Fruit fly (Drosophila melanogaster) whole organism, embryonic: Measurements from ENCODE around the gene Hsp70Bc.

ENCODE experiments used
- Ada2b ChIP-seq: fragments of 200-800 bp; sonication (Bioruptor generic); IDR thresholded peaks from 2 replicates; pipeline ENCODE4 v1.3.6; 2022; ENCODE audit warnings: missing biosample characterization, missing genetic modification characterization
- Atf-2 ChIP-seq: fragments of 200-800 bp; sonication (Bioruptor generic); optimal IDR thresholded peaks from 2 replicates; lab custom pipeline; 2016; ENCODE audit warnings: missing biosample characterization, missing genetic modification characterization
- CG1024 ChIP-seq: fragments of 200-800 bp; sonication (Bioruptor generic); IDR thresholded peaks from 2 replicates; pipeline ENCODE4 v1.3.6; 2022; ENCODE audit warnings: missing biosample characterization, missing genetic modification characterization
- CG10267 ChIP-seq: fragments of 200-800 bp; sonication (Bioruptor generic); optimal IDR thresholded peaks from 2 replicates; lab custom pipeline; 2018; ENCODE audit warnings: missing biosample characterization, mild to moderate bottlenecking, missing genetic modification characterization, moderate library complexity
- CG10321 ChIP-seq: fragments of 200-800 bp; sonication (Bioruptor generic); IDR thresholded peaks from 2 replicates; pipeline ENCODE4 v1.3.6; 2022; ENCODE audit warnings: missing biosample characterization, missing genetic modification characterization
- CG10959 ChIP-seq: fragments of 200-800 bp; sonication (Bioruptor generic); IDR thresholded peaks from 2 replicates; pipeline ENCODE4 v1.3.6; 2022; ENCODE audit warnings: missing biosample characterization, missing genetic modification characterization
- CG1603 ChIP-seq: fragments of 200-800 bp; sonication (Bioruptor generic); optimal IDR thresholded peaks from 2 replicates; lab custom pipeline; 2019; ENCODE audit warnings: missing biosample characterization, mild to moderate bottlenecking, missing genetic modification characterization, moderate library complexity
- CG18764 ChIP-seq: fragments of 200-800 bp; sonication (Bioruptor generic); optimal IDR thresholded peaks from 3 replicates; lab custom pipeline; 2016; ENCODE audit warnings: missing biosample characterization, missing genetic modification characterization
- CG2875 ChIP-seq: fragments of 200-800 bp; sonication (Bioruptor generic); optimal IDR thresholded peaks from 2 replicates; lab custom pipeline; 2017; ENCODE audit warnings: missing biosample characterization, mild to moderate bottlenecking, missing genetic modification characterization, missing genetic modification reagents
- CG3726 ChIP-seq: fragments of 200-800 bp; sonication (Bioruptor generic); IDR thresholded peaks from 3 replicates; pipeline ENCODE4, ENCODE4 v1.3.6; 2022; ENCODE audit warnings: missing biosample characterization, missing genetic modification characterization
- CG3995 ChIP-seq: fragments of 200-800 bp; sonication (Bioruptor generic); optimal IDR thresholded peaks from 3 replicates; lab custom pipeline; 2016; ENCODE audit warnings: missing biosample characterization, missing genetic modification characterization
- CG6765 ChIP-seq: fragments of 200-800 bp; sonication (Bioruptor generic); optimal IDR thresholded peaks from 3 replicates; lab custom pipeline; 2017; ENCODE audit warnings: missing biosample characterization, mild to moderate bottlenecking, missing genetic modification characterization
- CG6813 ChIP-seq: fragments of 200-800 bp; sonication (Bioruptor generic); optimal IDR thresholded peaks from 2 replicates; lab custom pipeline; 2017; ENCODE audit warnings: missing biosample characterization, missing genetic modification characterization, mild to moderate bottlenecking, moderate library complexity, missing genetic modification reagents
- CG7372 ChIP-seq: fragments of 200-800 bp; sonication (Bioruptor generic); IDR thresholded peaks from 2 replicates; pipeline ENCODE4 v1.3.6; 2022; ENCODE audit warnings: missing biosample characterization, missing genetic modification characterization
- CG7839 ChIP-seq: fragments of 200-800 bp; sonication (Bioruptor generic); optimal IDR thresholded peaks from 3 replicates; lab custom pipeline; 2018; ENCODE audit warnings: missing biosample characterization, mild to moderate bottlenecking, missing genetic modification characterization, moderate library complexity
- CG7963 ChIP-seq: fragments of 200-800 bp; sonication (Bioruptor generic); IDR thresholded peaks from 3 replicates; pipeline ENCODE4 v1.3.6; 2022; ENCODE audit warnings: missing biosample characterization, missing genetic modification characterization; ENCODE audit not compliant: partially characterized antibody
- CG9876 ChIP-seq: fragments of 200-800 bp; sonication (Bioruptor generic); optimal IDR thresholded peaks from 2 replicates; lab custom pipeline; 2016; ENCODE audit warnings: missing biosample characterization, missing genetic modification characterization
- CkIIα-i1 ChIP-seq: fragments of 200-800 bp; sonication (Bioruptor generic); IDR thresholded peaks from 2 replicates; pipeline ENCODE4 v1.3.6; 2022; ENCODE audit warnings: missing biosample characterization, missing genetic modification characterization
- Dad ChIP-seq: fragments of 200-800 bp; sonication (Bioruptor generic); optimal IDR thresholded peaks from 3 replicates; lab custom pipeline; 2016; ENCODE audit warnings: missing biosample characterization, missing genetic modification characterization
- Dfd ChIP-seq, 2 experiments: fragments of >200 bp; optimal IDR thresholded peaks; 2 replicates each; lab custom pipeline; 2017; ENCODE audit warnings: missing biosample characterization in 2 of 2, missing genetic modification characterization in 2 of 2
- Doc2 ChIP-seq: fragments of 200-800 bp; sonication (Bioruptor generic); IDR thresholded peaks from 2 replicates; pipeline ENCODE4 v1.3.6; 2022; ENCODE audit warnings: missing biosample characterization, missing genetic modification characterization
- E2f1 ChIP-seq: fragments of 200-800 bp; sonication (Bioruptor generic); IDR thresholded peaks from 2 replicates; pipeline ENCODE4 v1.3.6; 2022; ENCODE audit warnings: missing biosample characterization, missing genetic modification characterization
- ERR ChIP-seq: fragments of 200-800 bp; sonication (Bioruptor generic); optimal IDR thresholded peaks from 2 replicates; lab custom pipeline; 2016; ENCODE audit warnings: missing biosample characterization, missing genetic modification characterization
- Elba2 ChIP-seq: fragments of 200-800 bp; sonication (Bioruptor generic); optimal IDR thresholded peaks from 3 replicates; lab custom pipeline; 2016; ENCODE audit warnings: missing biosample characterization, missing genetic modification characterization
- GATAe ChIP-seq: fragments of 200-800 bp; sonication (Bioruptor generic); conservative IDR thresholded peaks from 2 replicates; pipeline ENCODE4 v1.3.6; 2022; ENCODE audit warnings: missing biosample characterization, missing genetic modification characterization
- Gug ChIP-seq: fragments of 200-800 bp; sonication (Bioruptor generic); IDR thresholded peaks from 4 replicates; pipeline ENCODE4 v1.3.6; 2022; ENCODE audit warnings: missing biosample characterization, missing genetic modification characterization
- Lhr ChIP-seq: fragments of 200-800 bp; sonication (Bioruptor generic); optimal IDR thresholded peaks from 3 replicates; lab custom pipeline; 2017; ENCODE audit warnings: mild to moderate bottlenecking, missing biosample characterization, missing genetic modification reagents, missing genetic modification characterization
- NC2β ChIP-seq: fragments of 200-800 bp; sonication (Bioruptor generic); optimal IDR thresholded peaks from 2 replicates; lab custom pipeline; 2016; ENCODE audit warnings: missing biosample characterization, missing genetic modification characterization
- NK7.1 ChIP-seq: fragments of 200-800 bp; sonication (Bioruptor generic); optimal IDR thresholded peaks from 3 replicates; lab custom pipeline; 2016; ENCODE audit warnings: missing biosample characterization, missing genetic modification characterization
- Xrp1 ChIP-seq: fragments of 200-800 bp; sonication (Bioruptor generic); IDR thresholded peaks from 2 replicates; pipeline ENCODE4 v1.3.6; 2022; ENCODE audit warnings: missing biosample characterization, missing genetic modification characterization
- ara ChIP-seq: fragments of 200-800 bp; sonication (Bioruptor generic); IDR thresholded peaks from 2 replicates; pipeline ENCODE4 v1.3.6; 2022; ENCODE audit warnings: missing biosample characterization, missing genetic modification characterization
- bbx ChIP-seq: fragments of 200-800 bp; sonication (Bioruptor generic); IDR thresholded peaks from 2 replicates; pipeline ENCODE4 v1.3.6; 2022; ENCODE audit warnings: missing biosample characterization, missing genetic modification characterization; ENCODE audit not compliant: partially characterized antibody
- bsh ChIP-seq, 2 experiments: fragments of 200-800 bp; sonication (Bioruptor generic); optimal IDR thresholded peaks; 2 replicates each; lab custom pipeline; 2017 to 2018; ENCODE audit warnings: mild to moderate bottlenecking in 2 of 2, missing biosample characterization in 2 of 2, missing genetic modification characterization in 2 of 2, moderate library complexity in 1 of 2
- chm ChIP-seq: fragments of 200-800 bp; sonication (Bioruptor generic); IDR thresholded peaks from 2 replicates; pipeline ENCODE4 v1.3.6; 2022; ENCODE audit warnings: missing biosample characterization, missing genetic modification characterization
- danr ChIP-seq: fragments of 200-800 bp; sonication (Bioruptor generic); IDR thresholded peaks from 2 replicates; pipeline ENCODE4 v1.3.6; 2022; ENCODE audit warnings: missing biosample characterization, missing genetic modification characterization
- dati ChIP-seq: fragments of 200-800 bp; sonication (Bioruptor generic); IDR thresholded peaks from 2 replicates; pipeline ENCODE4 v1.3.6; 2022; ENCODE audit warnings: missing biosample characterization, missing genetic modification characterization
- dmrt99B ChIP-seq: fragments of 200-800 bp; sonication (Bioruptor generic); optimal IDR thresholded peaks from 2 replicates; lab custom pipeline; 2018; ENCODE audit warnings: missing biosample characterization, mild to moderate bottlenecking, missing genetic modification characterization, moderate library complexity
- gfzf ChIP-seq: fragments of 200-800 bp; sonication (Bioruptor generic); optimal IDR thresholded peaks from 2 replicates; lab custom pipeline; 2016; ENCODE audit warnings: missing biosample characterization, mild to moderate bottlenecking, missing genetic modification characterization, moderate library complexity
- hth ChIP-seq: fragments of >200 bp; optimal IDR thresholded peaks from 2 replicates; lab custom pipeline; 2017; ENCODE audit warnings: inconsistent platforms
- ind ChIP-seq: fragments of 200-800 bp; sonication (Bioruptor generic); optimal IDR thresholded peaks from 3 replicates; lab custom pipeline; 2016; ENCODE audit warnings: missing biosample characterization, missing genetic modification characterization
- kay ChIP-seq: fragments of 200-800 bp; sonication (Bioruptor generic); optimal IDR thresholded peaks from 2 replicates; lab custom pipeline; 2016; ENCODE audit warnings: missing biosample characterization, missing genetic modification characterization
- luna ChIP-seq: fragments of 200-800 bp; sonication (Bioruptor generic); optimal IDR thresholded peaks from 2 replicates; lab custom pipeline; 2016; ENCODE audit warnings: missing biosample characterization, missing genetic modification characterization
- oc ChIP-seq: fragments of 200-800 bp; sonication (Bioruptor generic); optimal IDR thresholded peaks from 2 replicates; lab custom pipeline; 2018; ENCODE audit warnings: missing biosample characterization, mild to moderate bottlenecking, missing genetic modification characterization, moderate library complexity
- pum ChIP-seq: fragments of 200-800 bp; sonication (Bioruptor generic); optimal IDR thresholded peaks from 2 replicates; lab custom pipeline; 2016; ENCODE audit warnings: missing biosample characterization, missing genetic modification characterization
- sd ChIP-seq: fragments of 200-800 bp; sonication (Bioruptor generic); optimal IDR thresholded peaks from 3 replicates; lab custom pipeline; 2018; ENCODE audit warnings: missing biosample characterization, mild to moderate bottlenecking, missing genetic modification characterization, moderate library complexity
- slou ChIP-seq: fragments of 200-800 bp; sonication (Bioruptor generic); optimal IDR thresholded peaks from 3 replicates; lab custom pipeline; 2016; ENCODE audit warnings: missing biosample characterization, missing genetic modification characterization
- stc ChIP-seq: fragments of 200-800 bp; sonication (Bioruptor generic); IDR thresholded peaks from 2 replicates; pipeline ENCODE4 v1.3.6; 2022; ENCODE audit warnings: missing biosample characterization, missing genetic modification characterization
- sug ChIP-seq: fragments of 200-800 bp; optimal IDR thresholded peaks from 2 replicates; lab custom pipeline; 2019; ENCODE audit warnings: missing biosample characterization, mild to moderate bottlenecking, missing genetic modification characterization, moderate library complexity
- tio ChIP-seq: fragments of 200-800 bp; sonication (Bioruptor generic); optimal IDR thresholded peaks from 2 replicates; lab custom pipeline; 2017; ENCODE audit warnings: missing biosample characterization, missing genetic modification characterization, inconsistent platforms
- toy ChIP-seq: fragments of 200-800 bp; sonication (Bioruptor generic); IDR thresholded peaks from 2 replicates; pipeline ENCODE4 v1.3.6; 2022; ENCODE audit warnings: missing biosample characterization, missing genetic modification characterization
- trh ChIP-seq: fragments of 200-800 bp; sonication (Bioruptor generic); optimal IDR thresholded peaks from 2 replicates; lab custom pipeline; 2016; ENCODE audit warnings: missing biosample characterization, missing genetic modification characterization
- zfh2 ChIP-seq: fragments of 200-800 bp; sonication (Bioruptor generic); optimal IDR thresholded peaks from 2 replicates; lab custom pipeline; 2016; ENCODE audit warnings: missing biosample characterization, missing genetic modification characterization

Hsp70Bc gene

dm6 chr3R:12459879-12460522 is 48.9 kb upstream of the Hsp70Bc start, which contains the start of the genes CG5961 and Polr3C (continued):
- no peak for TF ChIP-seq CG7963 (GFP tag; lab: Robert Waterston, UW)
- TF ChIP-seq CG1024 (GFP tag; lab: Robert Waterston, UW): no peak
- no peak for TF ChIP-seq Xrp1 (GFP tag; lab: Robert Waterston, UW)
- no peak for TF ChIP-seq toy
- no peak for TF ChIP-seq Ada2b
- no peak for TF ChIP-seq CG1603
- no peak for TF ChIP-seq E2f1 (GFP tag; lab: Robert Waterston, UW)
- TF ChIP-seq sug (tag; lab: Kevin White, UChicago): peak; percentile 6
- no peak for TF ChIP-seq dmrt99B (tag; lab: Kevin White, UChicago)
- TF ChIP-seq CG10267 (tag; lab: Kevin White, UChicago): peak; percentile 45
- TF ChIP-seq CG3995 (GFP tag; lab: Kevin White, UChicago): no peak
- TF ChIP-seq CG7839 (tag; lab: Kevin White, UChicago): no peak
- TF ChIP-seq danr (GFP tag; lab: Robert Waterston, UW): no peak
- TF ChIP-seq NK7.1 (GFP tag; lab: Kevin White, UChicago): no peak
- no peak for TF ChIP-seq stc (GFP tag; lab: Robert Waterston, UW)
- no peak for TF ChIP-seq GATAe (GFP tag; lab: Robert Waterston, UW)
- TF ChIP-seq CG3726 (GFP tag; lab: Robert Waterston, UW): no peak
- TF ChIP-seq Dad: no peak
- TF ChIP-seq Lhr: no peak
- no peak for TF ChIP-seq CG10959 (GFP tag; lab: Robert Waterston, UW)
- TF ChIP-seq ind: no peak
- no peak for TF ChIP-seq Gug (GFP tag; lab: Robert Waterston, UW)
- no peak for TF ChIP-seq sd (tag; lab: Kevin White, UChicago)
- no peak for TF ChIP-seq Doc2 (GFP tag; lab: Robert Waterston, UW)
- TF ChIP-seq slou (GFP tag; lab: Kevin White, UChicago): no peak
- TF ChIP-seq chm: no peak
- TF ChIP-seq CG2875 (GFP tag; lab: Kevin White, UChicago): no peak
- no peak for TF ChIP-seq hth (lab: Kevin White, UChicago)
- TF ChIP-seq tio (GFP tag; lab: Kevin White, UChicago): no peak
- no peak for TF ChIP-seq Elba2
- no peak for TF ChIP-seq NC2β (GFP tag; lab: Kevin White, UChicago)
- no peak for TF ChIP-seq dati (GFP tag; lab: Robert Waterston, UW)
- no peak for TF ChIP-seq CG6813 (GFP tag; lab: Kevin White, UChicago)
- no peak for TF ChIP-seq bsh (GFP tag; optimal IDR thresholded peaks at IDR 0.05; lab: Kevin White, UChicago)
- TF ChIP-seq oc (tag; lab: Kevin White, UChicago): no peak
- no peak for TF ChIP-seq Atf-2 (GFP tag; lab: Kevin White, UChicago)
- TF ChIP-seq CG7372: no peak
- TF ChIP-seq pum (GFP tag; lab: Kevin White, UChicago): no peak
- TF ChIP-seq ara (GFP tag; lab: Robert Waterston, UW): no peak
- TF ChIP-seq Dfd (GFP tag; optimal IDR thresholded peaks at IDR 0.05; lab: Kevin White, UChicago): no peak
- no peak for TF ChIP-seq luna
- TF ChIP-seq CG10321 (GFP tag; lab: Robert Waterston, UW): no peak
- no peak for TF ChIP-seq trh (GFP tag; lab: Kevin White, UChicago)
- TF ChIP-seq CG6765: no peak
- TF ChIP-seq CG18764 (GFP tag; lab: Kevin White, UChicago): no peak
- TF ChIP-seq CG9876 (GFP tag; lab: Kevin White, UChicago): no peak
- TF ChIP-seq zfh2 (GFP tag; lab: Kevin White, UChicago): no peak
- 0 out of 2 replicates have a peak, but pooled peaks have one; percentile 31 for TF ChIP-seq bbx (GFP tag; lab: Robert Waterston, UW)
- TF ChIP-seq CkIIα-i1 (GFP tag; lab: Robert Waterston, UW): no peak
- no peak for TF ChIP-seq kay
- peak; percentile 71 for TF ChIP-seq gfzf (GFP tag; lab: Kevin White, UChicago)
- TF ChIP-seq ERR (GFP tag; lab: Kevin White, UChicago): no peak
